Fruit fly (Drosophila melanogaster) whole organism, embryonic: ENCODE measurements around the gene anchor.
A peak's percentile ranks its signal among the peaks of the same experiment; 100 is the strongest.

Experiments
- Atf6 ChIP-seq: fragments of 200-800 bp; sonication (Bioruptor generic); IDR thresholded peaks from 2 replicates; pipeline ENCODE4 v1.3.6; 2022; ENCODE audit warnings: missing biosample characterization, missing genetic modification characterization
- B-H1 ChIP-seq: fragments of 200-800 bp; sonication (Bioruptor generic); IDR thresholded peaks from 3 replicates; pipeline ENCODE4 v1.3.6; 2022; ENCODE audit warnings: missing biosample characterization, missing genetic modification characterization
- BtbVII ChIP-seq: fragments of 200-800 bp; sonication (Bioruptor generic); optimal IDR thresholded peaks from 3 replicates; lab custom pipeline; 2017; ENCODE audit warnings: missing biosample characterization, mild to moderate bottlenecking, missing genetic modification characterization
- CG11696 ChIP-seq: fragments of 200-800 bp; sonication (Bioruptor generic); IDR thresholded peaks from 2 replicates; pipeline ENCODE4 v1.3.6; 2022; ENCODE audit warnings: missing biosample characterization, missing genetic modification characterization
- CG12299 ChIP-seq: fragments of 200-800 bp; sonication (Bioruptor generic); optimal IDR thresholded peaks from 2 replicates; lab custom pipeline; 2018; ENCODE audit warnings: missing biosample characterization, mild to moderate bottlenecking, missing genetic modification characterization
- CG12744 ChIP-seq: fragments of 200-800 bp; sonication (Bioruptor generic); optimal IDR thresholded peaks from 2 replicates; lab custom pipeline; 2016; ENCODE audit warnings: missing biosample characterization, missing genetic modification characterization
- CG13123 ChIP-seq: fragments of 200-800 bp; sonication (Bioruptor generic); optimal IDR thresholded peaks from 2 replicates; lab custom pipeline; 2016; ENCODE audit warnings: missing biosample characterization, missing genetic modification characterization
- CG13424 ChIP-seq: fragments of 200-800 bp; sonication (Bioruptor generic); optimal IDR thresholded peaks from 2 replicates; lab custom pipeline; 2019; ENCODE audit warnings: missing biosample characterization, mild to moderate bottlenecking, missing genetic modification characterization, moderate library complexity
- CG1529 ChIP-seq: fragments of 200-800 bp; sonication (Bioruptor generic); optimal IDR thresholded peaks from 3 replicates; lab custom pipeline; 2018; ENCODE audit warnings: missing biosample characterization, missing genetic modification characterization
- CG15696 ChIP-seq: fragments of 200-800 bp; sonication (Bioruptor generic); optimal IDR thresholded peaks from 2 replicates; lab custom pipeline; 2019; ENCODE audit warnings: missing biosample characterization, mild to moderate bottlenecking, missing genetic modification characterization, moderate library complexity
- CG17612 ChIP-seq: fragments of 200-800 bp; sonication (Bioruptor generic); IDR thresholded peaks from 2 replicates; pipeline ENCODE4 v1.3.6; 2022; ENCODE audit warnings: missing biosample characterization, missing genetic modification characterization
- CG1792 ChIP-seq: fragments of 200-800 bp; sonication (Bioruptor generic); optimal IDR thresholded peaks from 2 replicates; lab custom pipeline; 2016; ENCODE audit warnings: missing biosample characterization, missing genetic modification characterization
- CG2202 ChIP-seq: fragments of 200-800 bp; sonication (Bioruptor generic); optimal IDR thresholded peaks from 2 replicates; lab custom pipeline; 2018; ENCODE audit warnings: missing biosample characterization, mild to moderate bottlenecking, missing genetic modification characterization
- CG2875 ChIP-seq: fragments of 200-800 bp; sonication (Bioruptor generic); optimal IDR thresholded peaks from 2 replicates; lab custom pipeline; 2017; ENCODE audit warnings: missing biosample characterization, mild to moderate bottlenecking, missing genetic modification characterization, missing genetic modification reagents
- CG4820 ChIP-seq: fragments of 200-800 bp; sonication (Bioruptor generic); optimal IDR thresholded peaks from 3 replicates; lab custom pipeline; 2016; ENCODE audit warnings: missing biosample characterization, missing genetic modification characterization
- CG6791 ChIP-seq: fragments of 200-800 bp; sonication (Bioruptor generic); IDR thresholded peaks from 3 replicates; pipeline ENCODE4 v1.3.6; 2022; ENCODE audit warnings: missing biosample characterization, missing genetic modification characterization; ENCODE audit not compliant: partially characterized antibody
- CG7271 ChIP-seq: fragments of 200-800 bp; sonication (Bioruptor generic); optimal IDR thresholded peaks from 2 replicates; lab custom pipeline; 2018; ENCODE audit warnings: missing biosample characterization, mild to moderate bottlenecking, missing genetic modification characterization, moderate library complexity
- CG7987 ChIP-seq: fragments of 200-800 bp; sonication (Bioruptor generic); optimal IDR thresholded peaks from 2 replicates; lab custom pipeline; 2018; ENCODE audit warnings: missing biosample characterization, mild to moderate bottlenecking, missing genetic modification characterization, moderate library complexity
- CG8281 ChIP-seq: fragments of 200-800 bp; sonication (Bioruptor generic); optimal IDR thresholded peaks from 2 replicates; lab custom pipeline; 2018; ENCODE audit warnings: missing biosample characterization, mild to moderate bottlenecking, missing genetic modification characterization, moderate library complexity
- CHES-1-like ChIP-seq: fragments of 200-800 bp; sonication (Bioruptor generic); optimal IDR thresholded peaks from 2 replicates; lab custom pipeline; 2016; ENCODE audit warnings: missing biosample characterization, missing genetic modification characterization
- D19A ChIP-seq: fragments of 200-800 bp; optimal IDR thresholded peaks from 3 replicates; lab custom pipeline; 2019; ENCODE audit warnings: missing biosample characterization, mild to moderate bottlenecking, missing genetic modification characterization, moderate library complexity
- Fer3 ChIP-seq: fragments of 200-800 bp; sonication (Bioruptor generic); optimal IDR thresholded peaks from 2 replicates; lab custom pipeline; 2018; ENCODE audit warnings: missing biosample characterization, mild to moderate bottlenecking, missing genetic modification characterization, moderate library complexity
- Hr39 ChIP-seq: fragments of >200 bp; optimal IDR thresholded peaks from 2 replicates; lab custom pipeline; 2017
- Hr78 ChIP-seq, 2 experiments: fragments of 200-800 bp in 1 of 2; fragments of >200 bp in 1 of 2; sonication (Bioruptor generic) in 1 of 2; optimal IDR thresholded peaks; 2 replicates each; lab custom pipeline; 2017 to 2019; ENCODE audit warnings: missing biosample characterization in 2 of 2, missing genetic modification characterization in 2 of 2, mild to moderate bottlenecking in 1 of 2, moderate library complexity in 1 of 2
- Max ChIP-seq: fragments of 200-800 bp; sonication (Bioruptor generic); optimal IDR thresholded peaks from 2 replicates; lab custom pipeline; 2016; ENCODE audit warnings: missing biosample characterization, mild to moderate bottlenecking, missing genetic modification characterization
- Mrtf ChIP-seq: fragments of 200-800 bp; sonication (Bioruptor generic); IDR thresholded peaks from 3 replicates; pipeline ENCODE4 v1.3.6; 2022; ENCODE audit warnings: missing biosample characterization, missing genetic modification characterization
- NC2α ChIP-seq: fragments of 200-800 bp; sonication (Bioruptor generic); optimal IDR thresholded peaks from 2 replicates; lab custom pipeline; 2016; ENCODE audit warnings: missing biosample characterization, missing genetic modification characterization
- Sox102F ChIP-seq: fragments of 200-800 bp; sonication (Bioruptor generic); optimal IDR thresholded peaks from 2 replicates; lab custom pipeline; 2018; ENCODE audit warnings: missing biosample characterization, mild to moderate bottlenecking, missing genetic modification characterization, moderate library complexity
- Spps ChIP-seq: fragments of 200-800 bp; sonication (Bioruptor generic); optimal IDR thresholded peaks from 2 replicates; lab custom pipeline; 2018; ENCODE audit warnings: missing biosample characterization, mild to moderate bottlenecking, missing genetic modification characterization
- Sry-δ ChIP-seq: fragments of 200-800 bp; sonication (Bioruptor generic); optimal IDR thresholded peaks from 2 replicates; lab custom pipeline; 2016; ENCODE audit warnings: missing biosample characterization, missing genetic modification characterization
- Taf1 ChIP-seq: fragments of 200-800 bp; sonication (Bioruptor generic); IDR thresholded peaks from 2 replicates; pipeline ENCODE4 v1.3.6; 2022; ENCODE audit warnings: missing biosample characterization, missing genetic modification characterization
- bigmax ChIP-seq: fragments of 200-800 bp; sonication (Bioruptor generic); optimal IDR thresholded peaks from 2 replicates; lab custom pipeline; 2018; ENCODE audit warnings: missing biosample characterization, mild to moderate bottlenecking, missing genetic modification characterization
- bowl ChIP-seq: fragments of 200-800 bp; sonication (Bioruptor generic); IDR thresholded peaks from 2 replicates; pipeline ENCODE4 v1.3.6; 2022; ENCODE audit warnings: missing biosample characterization, missing genetic modification characterization
- cg ChIP-seq: fragments of 200-800 bp; sonication (Bioruptor generic); optimal IDR thresholded peaks from 3 replicates; lab custom pipeline; 2019; ENCODE audit warnings: missing biosample characterization, mild to moderate bottlenecking, missing genetic modification characterization, moderate library complexity
- disco-r ChIP-seq: fragments of 200-800 bp; sonication (Bioruptor generic); optimal IDR thresholded peaks from 2 replicates; lab custom pipeline; 2016; ENCODE audit warnings: missing biosample characterization, missing genetic modification characterization
- eyg ChIP-seq: fragments of 200-800 bp; sonication (Bioruptor generic); optimal IDR thresholded peaks from 3 replicates; lab custom pipeline; 2016; ENCODE audit warnings: missing biosample characterization, missing genetic modification characterization
- fd102C ChIP-seq: fragments of 200-800 bp; sonication (Bioruptor generic); optimal IDR thresholded peaks from 2 replicates; lab custom pipeline; 2018; ENCODE audit warnings: missing biosample characterization, mild to moderate bottlenecking, missing genetic modification characterization, moderate library complexity
- fd64A ChIP-seq: fragments of 200-800 bp; sonication (Bioruptor generic); optimal IDR thresholded peaks from 3 replicates; lab custom pipeline; 2018; ENCODE audit warnings: missing biosample characterization, mild to moderate bottlenecking, missing genetic modification characterization
- fd96Cb ChIP-seq: fragments of 200-800 bp; sonication (Bioruptor generic); optimal IDR thresholded peaks from 2 replicates; lab custom pipeline; 2018; ENCODE audit warnings: missing biosample characterization, mild to moderate bottlenecking, missing genetic modification characterization, moderate library complexity
- fru ChIP-seq: fragments of >200 bp; optimal IDR thresholded peaks from 2 replicates; lab custom pipeline; 2017
- gsb ChIP-seq: fragments of 200-800 bp; sonication (Bioruptor generic); IDR thresholded peaks from 2 replicates; pipeline ENCODE4 v1.3.6; 2022; ENCODE audit warnings: missing biosample characterization, missing genetic modification characterization
- mld ChIP-seq: fragments of 200-800 bp; sonication (Bioruptor generic); IDR thresholded peaks from 3 replicates; pipeline ENCODE4 v1.3.6; 2022; ENCODE audit warnings: missing biosample characterization, missing genetic modification characterization; ENCODE audit not compliant: partially characterized antibody
- nau ChIP-seq: fragments of 200-800 bp; sonication (Bioruptor generic); optimal IDR thresholded peaks from 3 replicates; lab custom pipeline; 2017; ENCODE audit warnings: missing biosample characterization, mild to moderate bottlenecking, missing genetic modification characterization, missing genetic modification reagents
- pnt ChIP-seq: fragments of 200-800 bp; sonication (Bioruptor generic); optimal IDR thresholded peaks from 3 replicates; lab custom pipeline; 2016; ENCODE audit warnings: missing biosample characterization, missing genetic modification characterization
- pzg ChIP-seq: fragments of 200-800 bp; sonication (Bioruptor generic); optimal IDR thresholded peaks from 3 replicates; lab custom pipeline; 2018; ENCODE audit warnings: missing biosample characterization, mild to moderate bottlenecking, missing genetic modification characterization, moderate library complexity
- repo ChIP-seq: fragments of 200-800 bp; sonication (Bioruptor generic); optimal IDR thresholded peaks from 2 replicates; lab custom pipeline; 2016; ENCODE audit warnings: missing biosample characterization, missing genetic modification characterization
- sc ChIP-seq, 3 experiments: fragments of >200 bp in 2 of 3; fragments of 200-800 bp in 1 of 3; sonication (Bioruptor generic) in 1 of 3; optimal IDR thresholded peaks; 2 replicates in 2 of 3; 3 replicates in 1 of 3; lab custom pipeline; 2017; ENCODE audit warnings: mild to moderate bottlenecking in 1 of 3, missing biosample characterization in 1 of 3, missing genetic modification characterization in 1 of 3, missing genetic modification reagents in 1 of 3
- tgo ChIP-seq: fragments of 200-800 bp; sonication (Bioruptor generic); IDR thresholded peaks from 3 replicates; pipeline ENCODE4 v1.3.6; 2022; ENCODE audit warnings: missing biosample characterization, missing genetic modification characterization
- trem ChIP-seq: fragments of 200-800 bp; optimal IDR thresholded peaks from 3 replicates; lab custom pipeline; 2019; ENCODE audit warnings: missing biosample characterization, mild to moderate bottlenecking, missing genetic modification characterization, moderate library complexity

anchor gene

dm6 chr3L:17651717-17652651 lies 30.4 kb downstream of the anchor start (continued):
- TF ChIP-seq B-H1 (GFP tag; lab: Robert Waterston, UW) (no peak; the same call in 2 of the 3 replicates), CG15696 (no peak), Max (GFP tag; lab: Kevin White, UChicago) (no peak), Sry-δ (GFP tag; lab: Kevin White, UChicago) (no peak), CG1792 (GFP tag; lab: Kevin White, UChicago) (no peak), CG4820 (GFP tag; lab: Kevin White, UChicago) (no peak), CG6791 (GFP tag; lab: Robert Waterston, UW) (no peak), mld (GFP tag; lab: Robert Waterston, UW) (no peak), BtbVII (no peak), CG12744 (GFP tag; lab: Kevin White, UChicago) (no peak), pnt (GFP tag; lab: Kevin White, UChicago) (no peak), Hr39 (lab: Kevin White, UChicago) (no peak), CG2202 (no peak), CHES-1-like (GFP tag; lab: Kevin White, UChicago) (no peak), CG17612 (GFP tag; lab: Robert Waterston, UW) (no peak), CG2875 (peak; percentile 30), cg (no peak), bigmax (GFP tag; lab: Kevin White, UChicago) (no peak), CG8281 (no peak), D19A (no peak), bowl (GFP tag; lab: Robert Waterston, UW) (no peak), fd64A (GFP tag; lab: Kevin White, UChicago) (no peak), trem (no peak), gsb (GFP tag; lab: Robert Waterston, UW) (no peak), fd102C (GFP tag; lab: Kevin White, UChicago) (no peak), CG12299 (tag; lab: Kevin White, UChicago) (no peak), Hr78 (GFP tag; optimal IDR thresholded peaks at IDR 0.05; lab: Kevin White, UChicago) (peak in 1 of 2 experiments; percentile 88), CG7271 (no peak), CG13424 (tag; lab: Kevin White, UChicago) (peak; percentile 19), CG7987 (GFP tag; lab: Kevin White, UChicago) (no peak), Mrtf (GFP tag; lab: Robert Waterston, UW) (no peak), Spps (no peak), Atf6 (GFP tag; lab: Robert Waterston, UW) (0 out of 2 replicates have a peak, but pooled peaks have one; percentile 21), CG11696 (GFP tag; lab: Robert Waterston, UW) (no peak), sc (optimal IDR thresholded peaks at IDR 0.05; lab: Kevin White, UChicago) (no peak), sc (GFP tag; optimal IDR thresholded peaks at IDR 0.05; lab: Kevin White, UChicago) (no peak), Fer3 (tag; lab: Kevin White, UChicago) (peak; percentile 34), nau (peak; percentile 6), repo (peak; percentile 12), fd96Cb (no peak), Taf1 (GFP tag; lab: Robert Waterston, UW) (no peak), NC2α (GFP tag; lab: Kevin White, UChicago) (no peak), tgo (GFP tag; lab: Robert Waterston, UW) (no peak), disco-r (GFP tag; lab: Kevin White, UChicago) (no peak), CG1529 (GFP tag; lab: Kevin White, UChicago) (peak; percentile 12), Sox102F (peak; percentile 34), CG13123 (GFP tag; lab: Kevin White, UChicago) (no peak), pzg (no peak), eyg (no peak), fru (lab: Kevin White, UChicago) (no peak)
